Fruit fly (Drosophila melanogaster) whole organism, pupa: ENCODE measurements around the gene CG3513.
A peak's percentile ranks its signal among the peaks of the same experiment; 100 is the strongest.

ENCODE experiments used
- CG10348 ChIP-seq: fragments of 200-800 bp; sonication (Bioruptor generic); IDR thresholded peaks from 2 replicates; pipeline ENCODE4 v1.3.6; 2022; ENCODE audit warnings: missing biosample characterization, missing genetic modification characterization
- CG12605 ChIP-seq: fragments of 200-800 bp; sonication (Bioruptor generic); IDR thresholded peaks from 2 replicates; pipeline ENCODE4 v1.3.6; 2022; ENCODE audit warnings: missing biosample characterization, missing genetic modification characterization
- CG13204 ChIP-seq: fragments of 200-800 bp; sonication (Bioruptor generic); optimal IDR thresholded peaks from 2 replicates; lab custom pipeline; 2018; ENCODE audit warnings: missing biosample characterization, mild to moderate bottlenecking, missing genetic modification characterization, moderate library complexity
- CG14655 ChIP-seq: fragments of 200-800 bp; sonication (Bioruptor generic); optimal IDR thresholded peaks from 3 replicates; lab custom pipeline; 2017; ENCODE audit warnings: mild to moderate bottlenecking, missing biosample characterization, missing genetic modification reagents, missing genetic modification characterization
- CG15710 ChIP-seq: fragments of 200-800 bp; sonication (Bioruptor generic); optimal IDR thresholded peaks from 2 replicates; lab custom pipeline; 2018; ENCODE audit warnings: missing biosample characterization, mild to moderate bottlenecking, missing genetic modification characterization, moderate library complexity
- CG17806 ChIP-seq: fragments of 200-800 bp; sonication (Bioruptor generic); optimal IDR thresholded peaks from 2 replicates; lab custom pipeline; 2018; ENCODE audit warnings: missing biosample characterization, mild to moderate bottlenecking, missing genetic modification characterization, moderate library complexity
- CG32121 ChIP-seq: fragments of 200-800 bp; sonication (Bioruptor generic); IDR thresholded peaks from 2 replicates; pipeline ENCODE4 v1.3.6; 2022; ENCODE audit warnings: missing biosample characterization, missing genetic modification characterization
- CG34367 ChIP-seq: fragments of 200-800 bp; sonication (Bioruptor generic); optimal IDR thresholded peaks from 2 replicates; lab custom pipeline; 2018; ENCODE audit warnings: missing biosample characterization, mild to moderate bottlenecking, missing genetic modification characterization
- CG4496 ChIP-seq: fragments of 200-800 bp; sonication (Bioruptor generic); IDR thresholded peaks from 3 replicates; pipeline ENCODE4 v1.3.6; 2022; ENCODE audit warnings: missing biosample characterization, missing genetic modification characterization
- CG8159 ChIP-seq: fragments of 200-800 bp; sonication (Bioruptor generic); optimal IDR thresholded peaks from 3 replicates; lab custom pipeline; 2018; ENCODE audit warnings: missing biosample characterization, mild to moderate bottlenecking, missing genetic modification characterization, moderate library complexity
- CG8301 ChIP-seq: fragments of 200-800 bp; sonication (Bioruptor generic); optimal IDR thresholded peaks from 2 replicates; lab custom pipeline; 2018; ENCODE audit warnings: missing biosample characterization, mild to moderate bottlenecking, missing genetic modification characterization
- CG9948 ChIP-seq: fragments of 200-800 bp; sonication (Bioruptor generic); optimal IDR thresholded peaks from 2 replicates; lab custom pipeline; 2018; ENCODE audit warnings: missing biosample characterization, mild to moderate bottlenecking, missing genetic modification characterization, moderate library complexity
- D1 ChIP-seq: fragments of 200-800 bp; sonication (Bioruptor generic); optimal IDR thresholded peaks from 2 replicates; lab custom pipeline; 2018; ENCODE audit warnings: missing biosample characterization, mild to moderate bottlenecking, missing genetic modification characterization, moderate library complexity
- EcR ChIP-seq: fragments of 200-800 bp; sonication (Bioruptor generic); optimal IDR thresholded peaks from 3 replicates; lab custom pipeline; 2019; ENCODE audit warnings: missing biosample characterization, missing genetic modification characterization, mild to moderate bottlenecking, moderate library complexity, missing genetic modification reagents
- Ets98B ChIP-seq: fragments of 200-800 bp; sonication (Bioruptor generic); IDR thresholded peaks from 2 replicates; pipeline ENCODE4 v1.3.6; 2022; ENCODE audit warnings: missing biosample characterization, missing genetic modification characterization
- Pif1A ChIP-seq: fragments of 200-800 bp; sonication (Bioruptor generic); optimal IDR thresholded peaks from 3 replicates; lab custom pipeline; 2016; ENCODE audit warnings: missing biosample characterization, missing genetic modification characterization
- Pif1B ChIP-seq: fragments of 200-800 bp; sonication (Bioruptor generic); optimal IDR thresholded peaks from 3 replicates; lab custom pipeline; 2016; ENCODE audit warnings: missing biosample characterization, missing genetic modification characterization
- Snoo ChIP-seq: fragments of 200-800 bp; sonication (Bioruptor generic); optimal IDR thresholded peaks from 3 replicates; lab custom pipeline; 2017; ENCODE audit warnings: missing biosample characterization, mild to moderate bottlenecking, missing genetic modification characterization, inconsistent platforms
- fd96Ca ChIP-seq: fragments of 200-800 bp; sonication (Bioruptor generic); IDR thresholded peaks from 3 replicates; pipeline ENCODE4 v1.3.6; 2022; ENCODE audit warnings: missing biosample characterization, missing genetic modification characterization
- gl ChIP-seq: fragments of 200-800 bp; sonication (Bioruptor generic); optimal IDR thresholded peaks from 2 replicates; lab custom pipeline; 2018; ENCODE audit warnings: missing biosample characterization, mild to moderate bottlenecking, missing genetic modification characterization
- rn ChIP-seq: fragments of 200-800 bp; sonication (Bioruptor generic); IDR thresholded peaks from 2 replicates; pipeline ENCODE4 v1.3.6; 2022; ENCODE audit warnings: missing biosample characterization, missing genetic modification characterization

The CG3513 gene

DNA sequence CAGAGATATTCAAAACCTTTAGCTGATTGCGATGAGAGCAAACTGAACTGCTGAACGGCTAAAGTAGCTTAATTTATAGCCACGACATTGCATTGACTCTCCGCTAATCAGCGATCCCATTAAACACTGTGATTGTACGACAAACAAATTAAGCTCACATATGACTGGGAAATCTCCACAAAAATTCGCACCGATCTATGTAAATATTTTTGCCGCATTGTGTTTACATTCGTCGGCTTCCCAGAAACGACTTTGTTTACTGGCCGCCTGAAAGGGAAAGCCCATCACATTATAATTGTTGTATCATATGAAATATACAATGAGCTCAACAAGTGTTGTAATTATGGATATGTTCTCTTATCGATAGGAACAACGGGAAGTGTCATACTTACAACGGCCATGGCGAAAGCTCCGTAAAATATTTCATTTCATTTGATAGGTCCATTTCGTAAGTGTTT is 2.4 kb upstream of the CG3513 start, which contains the start of gene CG16713:
Gene CG16713, minus strand, starts transcription at position 51 of the 458 bp plus-strand sequence.
- TF ChIP-seq CG13204 (no peak), Pif1A (no peak), Ets98B (GFP tag; lab: Robert Waterston, UW) (no peak), CG4496 (no peak)
- TF ChIP-seq, all 21 proteins: peak for 0

DNA sequence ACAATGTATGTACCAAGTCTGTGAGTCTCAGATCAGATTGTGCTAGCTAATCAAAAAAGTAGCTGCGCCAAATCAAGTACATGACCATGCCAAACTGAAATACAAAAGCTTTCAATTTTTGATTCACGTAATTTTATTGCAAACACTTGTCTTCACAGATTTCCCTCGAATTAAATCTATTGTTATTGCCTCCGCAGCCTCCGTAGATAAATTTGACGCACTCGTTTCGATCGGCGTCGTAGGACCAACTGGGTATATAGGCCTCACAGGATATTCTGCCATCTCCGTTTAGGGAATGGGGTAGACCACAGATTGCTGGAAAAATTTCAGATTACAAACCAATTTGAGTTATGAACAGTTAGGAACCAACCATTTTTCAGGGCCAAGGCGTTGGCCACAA is 1.9 kb upstream of the CG3513 start, which contains the start of gene CG43165:
Gene CG43165, minus strand, starts transcription at position 101 of the 400 bp plus-strand sequence.
- TF ChIP-seq rn (GFP tag; lab: Robert Waterston, UW) = no peak
- 0 out of 3 replicates have a peak, but pooled peaks have one; percentile 19 for TF ChIP-seq CG4496

dm6 chr2L:3693805-3694204 is 823 bp upstream of the CG3513 start, which contains the start of gene Acp24A4:
TSS of gene Acp24A4 (minus strand) at chr2L:3693905.
- TF ChIP-seq CG15710 (tag; lab: Kevin White, UChicago) (no peak), CG10348 (no peak), Ets98B (GFP tag; lab: Robert Waterston, UW) (no peak), CG32121 (GFP tag; lab: Robert Waterston, UW) (no peak), CG9948 (tag; lab: Kevin White, UChicago) (no peak), Pif1A (no peak), CG8301 (tag; lab: Kevin White, UChicago) (no peak), gl (tag; lab: Kevin White, UChicago) (no peak), CG13204 (no peak), CG4496 (no peak), CG8159 (tag; lab: Kevin White, UChicago) (no peak), CG17806 (tag; lab: Kevin White, UChicago) (no peak), CG14655 (GFP tag; lab: Kevin White, UChicago) (no peak), CG12605 (GFP tag; lab: Robert Waterston, UW) (no peak), rn (GFP tag; lab: Robert Waterston, UW) (no peak), Pif1B (GFP tag; lab: Kevin White, UChicago) (no peak)

- TF ChIP-seq CG32121 (GFP tag; lab: Robert Waterston, UW) = no peak
- no peak for TF ChIP-seq gl (tag; lab: Kevin White, UChicago)
- TF ChIP-seq fd96Ca (GFP tag; lab: Robert Waterston, UW) = no peak
- TF ChIP-seq Ets98B (GFP tag; lab: Robert Waterston, UW) = no peak
- TF ChIP-seq D1 = no peak
- no peak for TF ChIP-seq CG34367 (tag; lab: Kevin White, UChicago)
- TF ChIP-seq CG9948 (tag; lab: Kevin White, UChicago) = no peak
- no peak for TF ChIP-seq Snoo (tag; lab: Kevin White, UChicago)
- TF ChIP-seq CG17806 (tag; lab: Kevin White, UChicago) = no peak
- no peak for TF ChIP-seq EcR
- TF ChIP-seq Pif1A = no peak
- no peak for TF ChIP-seq CG13204
- TF ChIP-seq Pif1B (GFP tag; lab: Kevin White, UChicago) = no peak
- no peak for TF ChIP-seq CG12605 (GFP tag; lab: Robert Waterston, UW)
- no peak for TF ChIP-seq rn (GFP tag; lab: Robert Waterston, UW)
- no peak for TF ChIP-seq CG15710 (tag; lab: Kevin White, UChicago)
- TF ChIP-seq CG8301 (tag; lab: Kevin White, UChicago) = no peak
- TF ChIP-seq CG4496 = no peak
- no peak for TF ChIP-seq CG8159 (tag; lab: Kevin White, UChicago)
Measured at dm6 chr2L:3692466-3692865, 516 bp downstream of the CG3513 start, which contains the start of gene CG16704. TSS of gene CG16704 (minus strand) at chr2L:3692587.

dm6 chr2L:3685139-3685851 is 7.7 kb downstream of the CG3513 start:
- TF ChIP-seq CG8159 (tag; lab: Kevin White, UChicago) = peak; percentile 16
- no peak for TF ChIP-seq CG9948 (tag; lab: Kevin White, UChicago)

DNA sequence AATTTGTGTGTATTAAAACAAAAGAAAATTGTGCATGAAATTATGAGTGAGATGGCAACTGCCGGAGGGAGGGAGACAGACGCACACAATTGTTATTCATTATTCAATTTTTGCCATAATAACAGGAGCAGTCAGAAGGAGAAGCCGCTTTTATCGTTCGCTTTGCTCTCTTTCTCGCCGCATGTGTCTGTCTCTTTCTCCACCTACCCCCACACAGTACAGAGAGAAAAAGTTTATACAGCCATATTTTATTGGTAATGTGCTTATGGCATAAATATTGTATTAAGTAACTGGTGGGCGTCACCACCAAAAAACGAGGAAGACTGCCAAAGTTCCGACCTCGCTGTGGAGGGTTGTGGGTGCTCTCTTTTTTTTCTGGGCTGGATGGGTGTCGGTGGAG is 10.5 kb downstream of the CG3513 start:
- TF ChIP-seq CG8301 (tag; lab: Kevin White, UChicago) (no peak), CG8159 (tag; lab: Kevin White, UChicago) (no peak)

DNA sequence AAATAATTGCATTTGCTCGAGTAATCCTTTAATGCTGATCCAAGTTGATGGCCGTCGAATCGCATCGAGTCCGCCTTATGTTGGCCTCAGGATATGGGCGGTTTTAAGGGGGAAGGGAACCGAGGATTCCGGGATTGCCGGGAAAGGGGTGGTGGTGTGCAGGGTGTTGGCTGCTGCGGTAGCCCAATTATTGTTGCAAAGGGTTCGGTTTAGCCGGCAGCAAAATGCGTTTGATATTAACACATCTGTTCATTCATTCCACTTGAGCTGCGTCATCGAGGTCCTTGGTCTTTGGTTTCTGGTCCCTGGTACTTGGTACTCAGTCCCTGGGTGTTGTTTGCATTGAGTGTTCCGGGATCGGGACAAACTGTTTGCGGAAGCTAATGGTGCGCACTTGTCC is 11.6 kb downstream of the CG3513 start:
- TF ChIP-seq CG15710 (tag; lab: Kevin White, UChicago) (no peak), CG12605 (GFP tag; lab: Robert Waterston, UW) (no peak), Pif1A (no peak), CG13204 (no peak), Snoo (tag; lab: Kevin White, UChicago) (no peak), fd96Ca (GFP tag; lab: Robert Waterston, UW) (no peak), rn (GFP tag; lab: Robert Waterston, UW) (no peak), Ets98B (GFP tag; lab: Robert Waterston, UW) (no peak), CG8301 (tag; lab: Kevin White, UChicago) (no peak), CG14655 (GFP tag; lab: Kevin White, UChicago) (no peak), CG8159 (tag; lab: Kevin White, UChicago) (no peak), CG4496 (no peak), gl (tag; lab: Kevin White, UChicago) (no peak), CG9948 (tag; lab: Kevin White, UChicago) (no peak)
- TF ChIP-seq, all 21 proteins: peak for 0
